Worm (Caenorhabditis elegans): ENCODE measurements around the gene F42G8.8.

F42G8.8 gene

ce11 chrIV:8152688-8153087 lies 33.8 kb downstream of the F42G8.8 start:
- TF ChIP-seq M03D4.4 (tag; optimal IDR thresholded peaks at IDR 0.05), result no peak
- TF ChIP-seq unc-62 (GFP tag; optimal IDR thresholded peaks at IDR 0.05), result no peak
- no peak for TF ChIP-seq snpc-4 (tag; optimal IDR thresholded peaks at IDR 0.05)
- TF ChIP-seq ces-1 (GFP tag; optimal IDR thresholded peaks at IDR 0.05), result no peak
- TF ChIP-seq sptf-1 (tag; optimal IDR thresholded peaks at IDR 0.05), result no peak

ce11 chrIV:8153163-8153562 lies 34.3 kb downstream of the F42G8.8 start:
- TF ChIP-seq nhr-237 (tag; optimal IDR thresholded peaks at IDR 0.05) (no peak), bed-3 (GFP tag; optimal IDR thresholded peaks at IDR 0.05) (no peak), hlh-1 (tag; optimal IDR thresholded peaks at IDR 0.05) (no peak), unc-62 (GFP tag; optimal IDR thresholded peaks at IDR 0.05) (no peak), mab-5 (tag; optimal IDR thresholded peaks at IDR 0.05) (no peak), cnd-1 (tag; optimal IDR thresholded peaks at IDR 0.05) (no peak), sptf-1 (tag; optimal IDR thresholded peaks at IDR 0.05) (no peak), elt-1 (tag; optimal IDR thresholded peaks at IDR 0.05; ENCODE audit: borderline replicate concordance, insufficient read depth) (no peak), nhr-76 (tag; optimal IDR thresholded peaks at IDR 0.05) (no peak), tbx-8 (GFP tag; optimal IDR thresholded peaks at IDR 0.05) (no peak), ztf-11 (tag; optimal IDR thresholded peaks at IDR 0.05) (no peak), elt-3 (tag; optimal IDR thresholded peaks at IDR 0.05) (no peak), pha-4 (tag; optimal IDR thresholded peaks at IDR 0.05) (no peak), ceh-43 (GFP tag; optimal IDR thresholded peaks at IDR 0.05) (no peak), zip-8 (tag; optimal IDR thresholded peaks at IDR 0.05) (no peak)

DNA sequence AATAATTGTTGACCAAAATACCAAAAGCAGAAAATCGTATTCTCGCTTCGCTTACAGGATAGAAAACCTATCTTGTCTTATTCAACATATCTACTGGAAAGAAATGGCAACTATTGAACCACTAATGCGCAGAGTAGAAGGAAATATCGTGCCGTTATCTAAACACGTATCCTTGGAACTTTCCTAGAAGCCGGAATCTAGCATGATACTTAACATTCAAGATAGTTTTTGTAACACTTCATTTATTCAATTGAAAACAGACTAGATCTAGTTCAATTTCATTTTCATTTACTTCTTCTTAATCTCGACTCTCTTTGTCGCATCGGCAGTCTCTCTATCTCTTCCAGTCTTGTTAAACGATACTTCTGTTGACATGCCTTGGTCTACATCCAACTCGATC lies 36.1 kb downstream of the F42G8.8 start:
- TF ChIP-seq unc-62 (GFP tag; optimal IDR thresholded peaks at IDR 0.05), result no peak
- no peak for TF ChIP-seq nhr-12 (tag; optimal IDR thresholded peaks at IDR 0.05)
- TF ChIP-seq ces-1 (GFP tag; optimal IDR thresholded peaks at IDR 0.05), result no peak
- TF ChIP-seq flh-1 (GFP tag; optimal IDR thresholded peaks at IDR 0.05), result no peak
- TF ChIP-seq ham-2 (GFP tag; optimal IDR thresholded peaks at IDR 0.05), result no peak
- TF ChIP-seq sem-2 (GFP tag; optimal IDR thresholded peaks at IDR 0.05), result no peak

DNA sequence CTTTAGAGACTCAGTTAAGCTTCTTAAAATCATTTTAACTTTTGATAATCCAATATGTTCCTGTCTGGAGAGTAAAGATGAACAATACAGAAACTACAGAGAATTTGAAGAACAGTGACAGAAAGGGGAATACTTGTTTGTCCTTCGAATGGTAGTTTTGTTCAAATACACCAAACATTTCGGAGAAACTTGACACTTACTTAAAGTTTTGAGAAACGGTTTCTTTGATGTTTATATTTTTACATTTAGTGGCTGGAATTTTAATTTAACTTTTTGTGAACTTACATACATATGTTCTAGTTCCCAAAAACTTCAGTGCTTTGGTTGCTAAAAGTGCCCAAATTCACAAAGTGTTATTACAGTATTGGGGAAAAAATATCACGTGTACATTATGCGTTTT lies 38.3 kb downstream of the F42G8.8 start, which contains the start of gene B0218.5:
B0218.5 (minus strand) TSS at position 101 of the 400 bp plus-strand sequence.
- TF ChIP-seq zip-8 (tag; optimal IDR thresholded peaks at IDR 0.05), result no peak
- no peak for TF ChIP-seq mep-1 (tag; optimal IDR thresholded peaks at IDR 0.05)
- TF ChIP-seq nhr-12 (tag; optimal IDR thresholded peaks at IDR 0.05), result no peak
- no peak for TF ChIP-seq lin-13 (tag; optimal IDR thresholded peaks at IDR 0.05)
- no peak for TF ChIP-seq snpc-4 (tag; optimal IDR thresholded peaks at IDR 0.05)
- no peak for TF ChIP-seq cnd-1 (tag; optimal IDR thresholded peaks at IDR 0.05)
- TF ChIP-seq lin-32 (GFP tag; optimal IDR thresholded peaks at IDR 0.05), result no peak
- no peak for TF ChIP-seq M03D4.4 (tag; optimal IDR thresholded peaks at IDR 0.05)
- no peak for TF ChIP-seq nhr-2 (tag; optimal IDR thresholded peaks at IDR 0.05)
- no peak for TF ChIP-seq ceh-83 (GFP tag; optimal IDR thresholded peaks at IDR 0.05)

DNA sequence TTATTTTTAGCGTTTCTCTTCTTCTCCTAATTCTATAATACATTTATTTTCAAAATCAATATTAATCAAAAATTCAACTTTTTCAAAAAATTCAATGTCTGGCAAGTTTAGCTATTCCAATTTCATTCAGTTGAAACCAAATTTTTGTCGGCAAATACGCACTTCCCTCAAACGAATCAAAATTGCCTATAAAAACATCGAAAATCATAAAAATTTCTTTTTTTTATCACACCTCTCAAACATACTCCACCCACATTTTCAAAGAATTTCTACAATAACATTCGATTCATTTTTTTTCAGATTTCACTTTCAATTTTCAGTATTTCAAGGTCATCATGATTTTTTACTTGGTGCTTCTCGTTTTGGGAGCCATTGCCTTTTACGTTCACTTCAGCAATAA lies 40.2 kb downstream of the F42G8.8 start, which contains the start of gene faah-1:
faah-1 (plus strand) TSS at position 301 of the 400 bp plus-strand sequence.
- TF ChIP-seq drap-1 (GFP tag; optimal IDR thresholded peaks at IDR 0.05) (no peak), unc-120 (tag; optimal IDR thresholded peaks at IDR 0.05; ENCODE audit: poor library complexity, severe bottlenecking) (no peak), tbx-8 (GFP tag; optimal IDR thresholded peaks at IDR 0.05) (no peak)

DNA sequence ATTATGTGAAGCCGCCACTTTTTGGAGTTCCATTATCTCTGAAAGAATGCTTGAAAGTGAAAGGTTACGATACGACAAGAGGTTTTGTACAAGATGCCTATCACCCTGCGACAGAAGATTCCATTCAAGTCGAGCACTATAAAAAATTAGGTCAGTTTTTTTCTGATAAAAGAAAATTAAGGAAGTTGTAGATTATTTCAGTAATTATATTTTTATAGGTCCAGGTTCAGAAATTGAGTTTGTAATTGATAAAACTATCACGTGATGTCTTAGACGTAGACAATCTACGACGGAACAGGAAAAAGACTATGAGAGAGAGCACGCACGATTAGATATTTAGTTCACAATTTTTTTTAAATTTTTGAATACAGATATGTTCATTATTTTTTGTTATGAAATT lies 41.1 kb downstream of the F42G8.8 start:
- no peak for TF ChIP-seq lsy-2 (tag; optimal IDR thresholded peaks at IDR 0.05)
- no peak for TF ChIP-seq sem-2 (GFP tag; optimal IDR thresholded peaks at IDR 0.05)
- TF ChIP-seq sptf-1 (tag; optimal IDR thresholded peaks at IDR 0.05), result no peak
- TF ChIP-seq mls-2 (tag; optimal IDR thresholded peaks at IDR 0.05), result no peak

All from whole organism, mixed stage, embryonic.